Fruit fly (Drosophila melanogaster): ENCODE results near the gene Antp.

Gene Antp

DNA sequence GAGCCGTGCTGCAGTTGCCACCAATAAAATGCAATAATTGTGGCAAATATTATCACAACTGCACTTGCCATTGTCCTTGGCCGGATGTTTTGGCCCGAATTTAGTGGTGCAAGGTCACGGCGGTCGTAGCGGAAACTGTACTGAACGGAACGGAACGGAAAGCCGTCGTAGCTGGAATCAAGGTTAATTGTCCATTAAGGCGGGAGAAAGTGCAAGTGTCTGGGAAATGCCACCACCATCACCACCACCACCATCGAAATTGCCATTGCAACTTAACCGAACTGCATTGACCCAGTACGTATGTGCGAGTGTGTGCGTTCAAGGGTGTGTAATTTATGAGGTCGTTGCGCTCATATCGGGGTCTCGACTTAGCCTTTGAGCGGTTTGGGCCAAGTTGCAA lies 7.9 kb upstream of the Antp start:
- TF ChIP-seq dsf (GFP tag; optimal IDR thresholded peaks at IDR 0.05; ENCODE audit: borderline replicate concordance) (no peak), Dif (GFP tag; optimal IDR thresholded peaks at IDR 0.05; ENCODE audit: partially characterized antibody) (no peak), Abd-B (GFP tag; optimal IDR thresholded peaks at IDR 0.05) (no peak), ey (GFP tag; optimal IDR thresholded peaks at IDR 0.05) (no peak), GATAd (GFP tag; optimal IDR thresholded peaks at IDR 0.05) (no peak), Hr78 (GFP tag; optimal IDR thresholded peaks at IDR 0.05) (no peak), fru (GFP tag; optimal IDR thresholded peaks at IDR 0.05) (no peak)

DNA sequence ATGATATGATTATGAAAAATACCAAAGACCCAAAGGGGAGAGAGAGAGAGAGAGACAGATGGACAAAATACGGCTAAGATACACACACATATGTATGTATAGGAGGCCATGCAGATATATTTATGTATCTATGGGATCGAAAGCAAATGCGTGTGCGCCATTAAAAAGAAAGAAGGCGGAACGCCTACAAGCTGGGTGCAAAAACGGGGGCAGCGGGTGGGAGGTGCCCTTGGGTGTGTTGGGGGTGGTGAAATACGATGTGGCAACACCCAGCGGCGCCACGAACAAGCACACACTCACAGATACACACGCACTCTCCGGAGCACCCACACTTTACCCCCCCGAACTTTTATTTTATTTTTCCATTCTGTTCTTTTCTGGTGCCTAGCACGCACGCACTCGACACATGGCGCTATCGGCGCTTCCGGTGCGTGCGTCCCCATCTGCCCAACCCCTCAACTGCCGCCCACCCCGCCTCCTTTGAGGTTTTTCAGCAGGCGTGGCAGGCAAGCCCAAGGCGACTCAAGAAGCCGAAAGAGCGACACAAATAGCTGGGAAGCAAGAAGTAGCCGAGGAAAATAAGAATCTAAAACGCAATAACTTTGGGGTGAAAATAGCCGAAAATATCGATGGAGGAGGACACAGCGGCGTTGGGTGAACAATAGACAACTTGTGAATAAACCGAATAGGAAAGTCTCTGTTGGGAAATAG lies 5.6 kb upstream of the Antp start:
- TF ChIP-seq dmrt93B (GFP tag; optimal IDR thresholded peaks at IDR 0.05) (no peak), ey (GFP tag; optimal IDR thresholded peaks at IDR 0.05) (no peak), CG9705 (GFP tag; optimal IDR thresholded peaks at IDR 0.05) (no peak), Vsx2 (GFP tag; optimal IDR thresholded peaks at IDR 0.05; ENCODE audit: partially characterized antibody) (no peak), OdsH (GFP tag; optimal IDR thresholded peaks at IDR 0.05) (no peak), N (GFP tag; optimal IDR thresholded peaks at IDR 0.05) (no peak), Rel (GFP tag; optimal IDR thresholded peaks at IDR 0.05) (no peak), Rel (tag; optimal IDR thresholded peaks at IDR 0.05) (no peak), pan (optimal IDR thresholded peaks at IDR 0.05) (no peak), woc (GFP tag; optimal IDR thresholded peaks at IDR 0.05) (no peak)

DNA sequence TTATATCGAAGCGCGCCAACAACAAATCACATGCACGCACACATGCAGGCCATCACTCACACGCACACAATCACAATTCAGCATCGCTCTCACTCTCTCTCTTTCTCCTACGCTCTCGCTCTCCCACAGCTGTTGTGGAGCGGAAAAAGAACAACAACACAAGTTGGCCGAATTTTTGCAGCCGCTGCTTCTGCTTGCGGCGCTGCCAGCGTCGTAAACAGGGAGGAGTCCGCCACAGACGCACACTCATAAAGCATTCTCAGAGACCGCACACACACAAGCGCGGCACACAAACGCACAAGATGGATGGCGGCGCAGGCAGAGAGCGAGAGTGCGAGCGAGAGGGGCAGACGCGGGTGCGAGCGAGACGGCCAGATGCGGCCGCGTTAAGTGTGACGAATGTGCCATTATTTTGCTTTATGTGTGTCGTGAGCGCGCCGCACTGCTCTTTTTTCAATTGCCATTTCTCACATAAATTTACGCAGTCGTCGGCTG lies 1.7 kb upstream of the Antp start:
- TF ChIP-seq HLH106 (tag; optimal IDR thresholded peaks at IDR 0.05) (no peak), sage (GFP tag; optimal IDR thresholded peaks at IDR 0.05) (no peak), lola (GFP tag; optimal IDR thresholded peaks at IDR 0.05) (no peak), Hnf4 (GFP tag; optimal IDR thresholded peaks at IDR 0.05) (no peak), brk (GFP tag; optimal IDR thresholded peaks at IDR 0.05) (no peak), tai (GFP tag; optimal IDR thresholded peaks at IDR 0.05) (no peak), Hr78 (GFP tag; optimal IDR thresholded peaks at IDR 0.05) (no peak), dmrt93B (GFP tag; optimal IDR thresholded peaks at IDR 0.05) (no peak), Dfd (GFP tag; optimal IDR thresholded peaks at IDR 0.05) (no peak), Sp1 (GFP tag; optimal IDR thresholded peaks at IDR 0.05) (no peak), Rel (GFP tag; optimal IDR thresholded peaks at IDR 0.05) (peak; percentile 35), Rel (tag; optimal IDR thresholded peaks at IDR 0.05) (no peak), rgr (GFP tag; optimal IDR thresholded peaks at IDR 0.05) (no peak), fru (GFP tag; optimal IDR thresholded peaks at IDR 0.05) (no peak), Hr83 (GFP tag; optimal IDR thresholded peaks at IDR 0.05; ENCODE audit: poor library complexity, severe bottlenecking) (no peak), usp (GFP tag; optimal IDR thresholded peaks at IDR 0.05) (no peak), ey (GFP tag; optimal IDR thresholded peaks at IDR 0.05) (no peak), h (GFP tag; optimal IDR thresholded peaks at IDR 0.05) (no peak), sv (GFP tag; optimal IDR thresholded peaks at IDR 0.05) (no peak), br (GFP tag; optimal IDR thresholded peaks at IDR 0.05) (no peak), dl (GFP tag; optimal IDR thresholded peaks at IDR 0.05; ENCODE audit: insufficient read depth in 1 of 2, partially characterized antibody in 2 of 2) (peak in 1 of 2 experiments; percentile 48), Dif (GFP tag; optimal IDR thresholded peaks at IDR 0.05; ENCODE audit: partially characterized antibody) (peak; percentile 56), Jra (GFP tag; optimal IDR thresholded peaks at IDR 0.05) (peak; percentile 35), Vsx2 (GFP tag; optimal IDR thresholded peaks at IDR 0.05; ENCODE audit: partially characterized antibody) (peak; percentile 36), Mio (GFP tag; optimal IDR thresholded peaks at IDR 0.05) (no peak), jim (GFP tag; optimal IDR thresholded peaks at IDR 0.05) (no peak)

DNA sequence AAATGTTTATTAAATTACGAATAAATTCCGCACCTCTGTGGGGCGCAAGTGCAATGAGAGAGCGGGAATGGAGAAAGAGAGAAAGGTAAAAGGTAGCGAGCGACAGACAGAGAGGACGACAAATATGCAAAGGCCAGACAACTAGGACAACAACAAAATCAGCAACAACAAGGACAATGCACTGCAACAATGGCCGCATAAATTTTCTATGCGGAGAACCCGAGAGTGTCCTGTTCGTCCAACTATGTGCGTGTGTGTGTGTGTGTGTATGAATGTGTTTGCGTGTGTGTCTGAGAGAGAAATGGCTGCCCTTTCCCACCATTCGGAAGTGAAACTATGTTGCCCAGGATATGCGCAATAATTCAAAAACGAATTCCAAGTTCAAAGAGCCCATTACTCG lies 2.1 kb downstream of the Antp start:
- TF ChIP-seq Rel (GFP tag; optimal IDR thresholded peaks at IDR 0.05), result no peak
- no peak for TF ChIP-seq Rel (tag; optimal IDR thresholded peaks at IDR 0.05)
- TF ChIP-seq jim (GFP tag; optimal IDR thresholded peaks at IDR 0.05), result no peak
- peak; percentile 79 for TF ChIP-seq Dfd (GFP tag; optimal IDR thresholded peaks at IDR 0.05)
- TF ChIP-seq dmrt93B (GFP tag; optimal IDR thresholded peaks at IDR 0.05), result no peak
- no peak for TF ChIP-seq tai (GFP tag; optimal IDR thresholded peaks at IDR 0.05)
- TF ChIP-seq GATAd (GFP tag; optimal IDR thresholded peaks at IDR 0.05), result no peak
- TF ChIP-seq pan (optimal IDR thresholded peaks at IDR 0.05), result no peak
- TF ChIP-seq Hr83 (GFP tag; optimal IDR thresholded peaks at IDR 0.05; ENCODE audit: poor library complexity, severe bottlenecking), result no peak

All from whole organism, wandering third instar larva.